Worm (Caenorhabditis elegans) whole organism, late embryonic: ENCODE measurements around the gene lido-18.

Source experiments
- F13H6.1 ChIP-seq: sonication (generic microtip); optimal IDR thresholded peaks from 2 replicates; lab custom pipeline; 2016; ENCODE audit warnings: missing genetic modification characterization, missing compliant biosample characterization
- ama-1 ChIP-seq: fragments of 150-350 bp; optimal IDR thresholded peaks from 2 replicates; lab custom pipeline; 2014
- ceh-19 ChIP-seq: fragments of 200-800 bp; sonication (Bioruptor generic); optimal IDR thresholded peaks from 2 replicates; lab custom pipeline; 2018; ENCODE audit warnings: mild to moderate bottlenecking, missing genetic modification characterization, missing compliant biosample characterization
- ceh-22 ChIP-seq: sonication (generic microtip); optimal IDR thresholded peaks from 2 replicates; lab custom pipeline; 2017; ENCODE audit warnings: missing biosample characterization, missing genetic modification characterization
- ceh-48 ChIP-seq: sonication (generic microtip); optimal IDR thresholded peaks from 2 replicates; lab custom pipeline; 2016; ENCODE audit warnings: missing genetic modification characterization, inconsistent platforms, missing compliant biosample characterization
- pqm-1 ChIP-seq: sonication (generic microtip); optimal IDR thresholded peaks from 2 replicates; lab custom pipeline; 2016; ENCODE audit warnings: missing genetic modification characterization, missing compliant biosample characterization
- pros-1 ChIP-seq: fragments of 150-350 bp; optimal IDR thresholded peaks from 2 replicates; lab custom pipeline; 2014; ENCODE audit warnings: missing biosample characterization, missing genetic modification reagents, missing genetic modification characterization

DNA sequence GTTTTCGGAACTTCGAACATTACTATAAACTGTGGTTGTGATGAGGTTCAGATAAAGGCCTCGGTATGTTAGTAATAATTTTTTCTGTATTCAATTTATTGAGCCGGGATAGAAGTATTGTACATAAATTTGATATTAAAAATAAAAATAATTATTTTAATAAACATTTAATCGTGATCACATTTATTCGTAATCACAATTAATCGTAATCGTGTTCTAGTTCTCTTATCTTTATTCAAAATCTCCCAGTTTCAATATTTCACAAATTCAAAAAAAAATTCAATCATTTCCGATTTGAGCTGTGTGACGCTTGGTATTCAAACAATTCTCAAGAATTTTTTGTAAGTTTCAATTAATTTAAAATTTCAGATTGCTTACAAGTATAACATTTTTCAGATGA lies at the start of gene lido-18:
- no peak for TF ChIP-seq ama-1
- TF ChIP-seq pros-1 (tag; lab: Kevin White, UChicago) = no peak
- no peak for TF ChIP-seq pqm-1 (tag; lab: Kevin White, UChicago)
- no peak for TF ChIP-seq ceh-19 (GFP tag; lab: Kevin White, UChicago)
- TF ChIP-seq ceh-48 (tag; lab: Kevin White, UChicago) = no peak
- no peak for TF ChIP-seq ceh-22 (tag; lab: Kevin White, UChicago)
- no peak for TF ChIP-seq F13H6.1 (tag; lab: Kevin White, UChicago)
